Worm (Caenorhabditis elegans) whole organism, L4/young adult: ENCODE measurements around the gene sgcb-1.

Experiments used
- W03F9.2 ChIP-seq: fragments of 150-350 bp; optimal IDR thresholded peaks from 2 replicates; lab custom pipeline; 2014; ENCODE audit warnings: missing biosample characterization, missing genetic modification characterization
- dao-5 ChIP-seq: sonication (generic microtip); optimal IDR thresholded peaks from 2 replicates; lab custom pipeline; 2016; ENCODE audit warnings: missing genotype, missing genetic modification characterization, moderate library complexity, missing compliant biosample characterization
- him-1 ChIP-seq: sonication (generic microtip); optimal IDR thresholded peaks from 2 replicates; lab custom pipeline; 2016; ENCODE audit warnings: missing genotype, missing genetic modification reagents, missing genetic modification characterization, missing compliant biosample characterization

DNA sequence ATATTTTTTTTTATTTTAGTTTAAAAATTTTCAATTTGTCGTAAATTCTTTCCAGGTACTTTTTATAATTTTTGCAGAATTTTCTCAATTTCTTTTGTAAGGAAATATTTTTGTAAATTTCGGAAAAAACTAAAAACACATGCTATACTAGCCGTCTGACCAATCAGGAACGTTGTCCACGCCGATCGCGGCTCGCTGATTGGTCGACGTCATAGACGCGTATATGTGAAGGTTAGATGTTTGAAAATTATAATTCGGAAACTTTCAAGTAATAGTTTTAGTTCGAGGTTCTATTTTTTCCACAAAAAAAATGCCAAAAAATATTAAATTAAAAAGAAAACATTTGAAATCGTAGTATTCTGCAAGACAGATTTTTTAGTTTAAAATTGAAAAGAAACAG lies 46.1 kb downstream of the sgcb-1 start:
- no peak for TF ChIP-seq W03F9.2
- no peak for TF ChIP-seq him-1
- no peak for TF ChIP-seq dao-5 (tag; lab: Kevin White, UChicago)
